Fruit fly (Drosophila melanogaster): ENCODE measurements around the gene Prp40.

Prp40 gene

DNA sequence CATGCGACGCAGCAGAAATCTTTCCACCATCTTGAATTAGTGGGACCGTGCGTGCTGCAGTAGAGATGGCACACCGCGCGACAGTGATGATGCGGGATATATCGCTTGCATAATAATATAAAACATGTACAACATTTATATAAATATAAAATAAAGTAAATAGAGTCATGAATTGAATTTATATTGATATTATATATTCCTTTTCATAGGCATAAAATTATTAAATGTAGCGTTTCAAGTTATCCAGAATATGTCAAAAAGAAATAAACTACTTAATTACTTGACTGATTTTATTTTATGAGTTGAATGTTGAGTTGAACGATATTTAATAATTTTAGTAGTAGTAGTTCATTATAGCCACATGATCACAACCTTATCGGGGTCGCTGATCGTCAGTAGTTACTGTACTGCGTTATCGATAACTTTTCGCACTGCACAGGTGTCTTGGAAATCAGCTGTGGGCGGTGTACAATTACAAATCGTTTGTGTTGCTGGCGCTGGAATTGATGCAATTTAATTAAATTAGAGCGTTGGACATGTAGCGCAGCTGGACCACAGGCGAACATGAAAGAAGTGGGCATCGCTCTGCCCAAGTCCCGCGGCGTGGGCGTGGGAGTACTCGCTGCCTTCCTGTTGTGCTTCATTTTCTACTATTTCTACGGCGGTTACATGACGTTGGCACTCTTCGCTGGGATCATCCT lies 35.2 kb upstream of the Prp40 start, which contains the start of the genes Chd1 and Bem46 (continued):
- TF ChIP-seq CG12071 (GFP tag; optimal IDR thresholded peaks at IDR 0.05) (peak; percentile 14), tll (GFP tag; optimal IDR thresholded peaks at IDR 0.05) (peak in 1 of 2 experiments; percentile 42), CG13123 (GFP tag; optimal IDR thresholded peaks at IDR 0.05) (peak; percentile 78), Bgb (GFP tag; IDR thresholded peaks at IDR 0.05; ENCODE audit: partially characterized antibody) (no peak), Myb (GFP tag; optimal IDR thresholded peaks at IDR 0.05) (peak; percentile 35), sima (GFP tag; optimal IDR thresholded peaks at IDR 0.05) (no peak), Gug (GFP tag; IDR thresholded peaks at IDR 0.05) (peak; percentile 85), CG15269 (tag; optimal IDR thresholded peaks at IDR 0.05) (peak; percentile 87), CG34224 (GFP tag; IDR thresholded peaks at IDR 0.05; ENCODE audit: partially characterized antibody) (no peak; the same call in 2 of the 3 replicates), yki (optimal IDR thresholded peaks at IDR 0.05) (no peak), CG18476 (GFP tag; optimal IDR thresholded peaks at IDR 0.05) (peak; percentile 71), CG15479 (GFP tag; optimal IDR thresholded peaks at IDR 0.05) (peak; percentile 1), Hmx (GFP tag; optimal IDR thresholded peaks at IDR 0.05) (no peak), CG8944 (GFP tag; optimal IDR thresholded peaks at IDR 0.05) (peak; percentile 70), fd3F (GFP tag; optimal IDR thresholded peaks at IDR 0.05) (peak; percentile 84), wor (GFP tag; IDR thresholded peaks at IDR 0.05) (peak; percentile 71), grau (tag; optimal IDR thresholded peaks at IDR 0.05) (peak; percentile 99), Usf (GFP tag; optimal IDR thresholded peaks at IDR 0.05) (peak; percentile 84), h (optimal IDR thresholded peaks at IDR 0.05) (no peak), Mad (GFP tag; optimal IDR thresholded peaks at IDR 0.05) (peak; percentile 79), Atf6 (GFP tag; IDR thresholded peaks at IDR 0.05) (peak; percentile 73), CG11093 (GFP tag; IDR thresholded peaks at IDR 0.05) (peak; percentile 78; the same call in 2 of the 3 replicates), Hey (tag; optimal IDR thresholded peaks at IDR 0.05) (no peak), CG8089 (GFP tag; optimal IDR thresholded peaks at IDR 0.05) (peak; percentile 57), row (GFP tag; IDR thresholded peaks at IDR 0.05) (peak; percentile 95), CG14050 (GFP tag; IDR thresholded peaks at IDR 0.05) (peak; percentile 69), Kr (GFP tag; optimal IDR thresholded peaks at IDR 0.05) (no peak), Oaz (GFP tag; IDR thresholded peaks at IDR 0.05) (peak; percentile 67), Hsf (GFP tag; optimal IDR thresholded peaks at IDR 0.05) (peak; percentile 87), CG7786 (GFP tag; optimal IDR thresholded peaks at IDR 0.05) (peak; percentile 76), kni (GFP tag; optimal IDR thresholded peaks at IDR 0.05) (no peak), btn (GFP tag; optimal IDR thresholded peaks at IDR 0.05) (no peak), CG11456 (GFP tag; IDR thresholded peaks at IDR 0.05) (peak; percentile 83), CG32772 (GFP tag; IDR thresholded peaks at IDR 0.05) (no peak; the same call in none of the 2 replicates), Fer3 (tag; optimal IDR thresholded peaks at IDR 0.05) (peak; percentile 86), Atf3 (GFP tag; optimal IDR thresholded peaks at IDR 0.05) (peak; percentile 61), CG2129 (GFP tag; IDR thresholded peaks at IDR 0.05; ENCODE audit: partially characterized antibody) (no peak), ham (GFP tag; IDR thresholded peaks at IDR 0.05) (peak; percentile 66; the same call in 1 of the 2 replicates), dati (GFP tag; IDR thresholded peaks at IDR 0.05) (peak; percentile 60; the same call in 1 of the 2 replicates), CG12299 (tag; optimal IDR thresholded peaks at IDR 0.05) (peak; percentile 69), CkIIα-i1 (GFP tag; IDR thresholded peaks at IDR 0.05) (no peak), nerfin-1 (tag; optimal IDR thresholded peaks at IDR 0.05) (peak; percentile 77), dimm (GFP tag; IDR thresholded peaks at IDR 0.05) (peak; percentile 65; the same call in 1 of the 2 replicates), CG17361 (GFP tag; IDR thresholded peaks at IDR 0.05) (peak; percentile 96), CG18764 (GFP tag; optimal IDR thresholded peaks at IDR 0.05) (peak; percentile 75), CG10654 (GFP tag; optimal IDR thresholded peaks at IDR 0.05) (peak; percentile 85), vfl (GFP tag; optimal IDR thresholded peaks at IDR 0.05) (peak; percentile 73), CG3065 (GFP tag; optimal IDR thresholded peaks at IDR 0.05) (peak; percentile 61), ap (GFP tag; IDR thresholded peaks at IDR 0.05) (peak; percentile 74; the same call in 1 of the 2 replicates), CG11695 (GFP tag; IDR thresholded peaks at IDR 0.05) (peak; percentile 76), CG14667 (GFP tag; IDR thresholded peaks at IDR 0.05) (peak; percentile 83)
